Fruit fly (Drosophila melanogaster): ENCODE results near the gene CG31715.

- TF ChIP-seq Rel (GFP tag; optimal IDR thresholded peaks at IDR 0.05), result peak; percentile 80
- peak; percentile 58 for TF ChIP-seq Rel (tag; optimal IDR thresholded peaks at IDR 0.05)
- no peak for TF ChIP-seq Mio (GFP tag; optimal IDR thresholded peaks at IDR 0.05)
- peak; percentile 78 for TF ChIP-seq h (GFP tag; optimal IDR thresholded peaks at IDR 0.05)
- peak; percentile 72 for TF ChIP-seq N (GFP tag; optimal IDR thresholded peaks at IDR 0.05)
- peak; percentile 56 for TF ChIP-seq Sp1 (GFP tag; optimal IDR thresholded peaks at IDR 0.05)
- TF ChIP-seq HLH106 (tag; optimal IDR thresholded peaks at IDR 0.05), result peak; percentile 33
- peak; percentile 64 for TF ChIP-seq br (GFP tag; optimal IDR thresholded peaks at IDR 0.05)
- TF ChIP-seq Hnf4 (GFP tag; optimal IDR thresholded peaks at IDR 0.05), result peak; percentile 57
- no peak for TF ChIP-seq lola (GFP tag; optimal IDR thresholded peaks at IDR 0.05)
- peak; percentile 58 for TF ChIP-seq rgr (GFP tag; optimal IDR thresholded peaks at IDR 0.05)
Measured at dm6 chr2L:10334854-10335277, 6.5 kb upstream of the CG31715 start.

Measured in whole organism, wandering third instar larva.